Worm (Caenorhabditis elegans) whole organism, midembryonic: ENCODE data around the gene K02F3.12.

ENCODE experiments used
- T22C8.4 ChIP-seq: fragments of 200-800 bp; sonication (Bioruptor generic); IDR thresholded peaks from 2 replicates; pipeline ENCODE4 v1.3.6; 2022; ENCODE audit warnings: missing genetic modification characterization, missing compliant biosample characterization
- cog-1 ChIP-seq: sonication (generic microtip); optimal IDR thresholded peaks from 2 replicates; lab custom pipeline; 2016; ENCODE audit warnings: missing genetic modification characterization, missing compliant biosample characterization
- flt-1 ChIP-seq: fragments of 200-800 bp; sonication (Bioruptor generic); IDR thresholded peaks from 2 replicates; pipeline ENCODE4 v1.3.6; 2022; ENCODE audit warnings: missing genetic modification characterization, missing compliant biosample characterization
- klf-2 ChIP-seq: fragments of 200-800 bp; sonication (Bioruptor generic); conservative IDR thresholded peaks from 2 replicates; pipeline ENCODE4 v1.3.6; 2022; ENCODE audit warnings: missing genetic modification reagents, missing genetic modification characterization, missing compliant biosample characterization
- med-1 ChIP-seq: sonication (generic microtip); optimal IDR thresholded peaks from 2 replicates; lab custom pipeline; 2017; ENCODE audit warnings: missing genetic modification characterization, mild to moderate bottlenecking, missing compliant biosample characterization, antibody characterized with exemption, missing genetic modification reagents; ENCODE audit not compliant: insufficient read depth
- ref-1 ChIP-seq: fragments of 200-800 bp; sonication (Bioruptor generic); conservative IDR thresholded peaks from 2 replicates; pipeline ENCODE4 v1.3.6; 2022; ENCODE audit warnings: missing genetic modification reagents, missing genetic modification characterization, missing compliant biosample characterization
- tab-1 ChIP-seq: fragments of 200-800 bp; sonication (Bioruptor generic); IDR thresholded peaks from 2 replicates; pipeline ENCODE4 v1.3.6; 2022; ENCODE audit warnings: missing genetic modification characterization, missing compliant biosample characterization
- ztf-23 ChIP-seq: fragments of 200-800 bp; sonication (Bioruptor generic); IDR thresholded peaks from 2 replicates; pipeline ENCODE4 v1.3.6; 2022; ENCODE audit warnings: missing genetic modification reagents, missing genetic modification characterization, missing compliant biosample characterization
- ztf-29 ChIP-seq: fragments of 200-800 bp; sonication (Bioruptor generic); IDR thresholded peaks from 2 replicates; pipeline ENCODE4 v1.3.6; 2022; ENCODE audit warnings: missing genetic modification reagents, missing genetic modification characterization, missing compliant biosample characterization

- TF ChIP-seq flt-1 (GFP tag; lab: Robert Waterston, UW) (no peak), cog-1 (no peak), ztf-23 (GFP tag; lab: Robert Waterston, UW) (no peak), ztf-29 (no peak), T22C8.4 (GFP tag; lab: Robert Waterston, UW) (no peak), med-1 (GFP tag; lab: Kevin White, UChicago) (no peak), ref-1 (GFP tag; lab: Robert Waterston, UW) (no peak), klf-2 (GFP tag; lab: Robert Waterston, UW) (no peak), tab-1 (GFP tag; lab: Robert Waterston, UW) (no peak)
These were observed 43.8 kb downstream of the K02F3.12 start for ce11 chrIII:900134-900533.
